Worm (Caenorhabditis elegans): ENCODE measurements around the gene hgap-2.

hgap-2 gene

ce11 chrII:8639553-8639952 lies 45.2 kb downstream of the hgap-2 start:
- TF ChIP-seq ceh-48 (tag; optimal IDR thresholded peaks at IDR 0.05) (no peak), dve-1 (tag; optimal IDR thresholded peaks at IDR 0.05) (no peak), sox-2 (GFP tag; IDR thresholded peaks at IDR 0.05) (no peak), eyg-1 (tag; optimal IDR thresholded peaks at IDR 0.05) (no peak), ets-4 (tag; optimal IDR thresholded peaks at IDR 0.05) (no peak), pha-2 (tag; optimal IDR thresholded peaks at IDR 0.05) (no peak), che-1 (tag; optimal IDR thresholded peaks at IDR 0.05) (no peak), tbx-2 (tag; optimal IDR thresholded peaks at IDR 0.05) (no peak), C38D4.7 (GFP tag; optimal IDR thresholded peaks at IDR 0.05) (no peak), ceh-22 (tag; optimal IDR thresholded peaks at IDR 0.05) (no peak), pha-4 (tag; optimal IDR thresholded peaks at IDR 0.05) (no peak), F13H6.1 (tag; optimal IDR thresholded peaks at IDR 0.05) (no peak), ceh-34 (tag; optimal IDR thresholded peaks at IDR 0.05) (no peak)

- no peak for TF ChIP-seq ztf-16 (tag; optimal IDR thresholded peaks at IDR 0.05)
Observed at ce11 chrII:8637615-8638014, 47.1 kb downstream of the hgap-2 start, which contains the start of gene vab-9. Gene vab-9 (minus strand): TSS chrII:8637715.

- TF ChIP-seq ceh-45 (GFP tag; IDR thresholded peaks at IDR 0.05) (no peak), C38D4.7 (GFP tag; optimal IDR thresholded peaks at IDR 0.05) (no peak), ttx-3 (tag; optimal IDR thresholded peaks at IDR 0.05) (no peak), ahr-1 (tag; optimal IDR thresholded peaks at IDR 0.05) (no peak), ceh-24 (tag; optimal IDR thresholded peaks at IDR 0.05) (no peak), pros-1 (tag; optimal IDR thresholded peaks at IDR 0.05) (no peak), ztf-16 (tag; optimal IDR thresholded peaks at IDR 0.05) (no peak), dmd-4 (tag; optimal IDR thresholded peaks at IDR 0.05; ENCODE audit: borderline replicate concordance) (no peak)
Observed at ce11 chrII:8634386-8634785, 50.3 kb downstream of the hgap-2 start, which contains the start of gene cutl-12. Gene cutl-12 (minus strand): TSS chrII:8634486.

- TF ChIP-seq ceh-19 (GFP tag; optimal IDR thresholded peaks at IDR 0.05) = no peak
- no peak for TF ChIP-seq pat-9 (tag; optimal IDR thresholded peaks at IDR 0.05)
- no peak for TF ChIP-seq ceh-24 (tag; optimal IDR thresholded peaks at IDR 0.05)
- no peak for TF ChIP-seq pax-1 (tag; optimal IDR thresholded peaks at IDR 0.05)
- TF ChIP-seq hlh-8 (tag; optimal IDR thresholded peaks at IDR 0.05) = no peak
- TF ChIP-seq ceh-14 (tag; optimal IDR thresholded peaks at IDR 0.05) = no peak
- TF ChIP-seq pha-2 (tag; optimal IDR thresholded peaks at IDR 0.05) = no peak
- no peak for TF ChIP-seq tbx-7 (tag; optimal IDR thresholded peaks at IDR 0.05)
- no peak for TF ChIP-seq dmd-4 (tag; optimal IDR thresholded peaks at IDR 0.05; ENCODE audit: borderline replicate concordance)
- TF ChIP-seq ahr-1 (tag; optimal IDR thresholded peaks at IDR 0.05) = no peak
- no peak for TF ChIP-seq dve-1 (tag; optimal IDR thresholded peaks at IDR 0.05)
- no peak for TF ChIP-seq hlh-15 (tag; optimal IDR thresholded peaks at IDR 0.05)
- TF ChIP-seq hlh-30 (tag; optimal IDR thresholded peaks at IDR 0.05; ENCODE audit: insufficient read depth) = no peak
Observed at ce11 chrII:8631766-8632165, 53.0 kb downstream of the hgap-2 start.

- no peak for TF ChIP-seq ceh-30 (tag; optimal IDR thresholded peaks at IDR 0.05)
- TF ChIP-seq ceh-14 (tag; optimal IDR thresholded peaks at IDR 0.05) = no peak
- no peak for TF ChIP-seq unc-3 (GFP tag; conservative IDR thresholded peaks at IDR 0.05)
- TF ChIP-seq unc-3 (tag; optimal IDR thresholded peaks at IDR 0.05) = no peak
- no peak for TF ChIP-seq hlh-30 (tag; optimal IDR thresholded peaks at IDR 0.05; ENCODE audit: insufficient read depth)
- no peak for TF ChIP-seq unc-55 (GFP tag; optimal IDR thresholded peaks at IDR 0.05)
- TF ChIP-seq ceh-45 (GFP tag; IDR thresholded peaks at IDR 0.05) = no peak
- no peak for TF ChIP-seq elt-2 (tag; optimal IDR thresholded peaks at IDR 0.05)
- no peak for TF ChIP-seq pat-9 (tag; optimal IDR thresholded peaks at IDR 0.05)
- TF ChIP-seq dmd-4 (tag; optimal IDR thresholded peaks at IDR 0.05; ENCODE audit: borderline replicate concordance) = no peak
- no peak for TF ChIP-seq ahr-1 (tag; optimal IDR thresholded peaks at IDR 0.05)
- TF ChIP-seq syd-9 (tag; optimal IDR thresholded peaks at IDR 0.05) = no peak
- no peak for TF ChIP-seq eyg-1 (tag; optimal IDR thresholded peaks at IDR 0.05)
- TF ChIP-seq gmeb-2 (tag; optimal IDR thresholded peaks at IDR 0.05) = no peak
- TF ChIP-seq madf-2 (tag; optimal IDR thresholded peaks at IDR 0.05) = no peak
- no peak for TF ChIP-seq ets-4 (tag; optimal IDR thresholded peaks at IDR 0.05)
- no peak for TF ChIP-seq rnt-1 (tag; optimal IDR thresholded peaks at IDR 0.05)
- no peak for TF ChIP-seq C38D4.7 (GFP tag; optimal IDR thresholded peaks at IDR 0.05)
- no peak for TF ChIP-seq dve-1 (tag; optimal IDR thresholded peaks at IDR 0.05)
- TF ChIP-seq pha-2 (tag; optimal IDR thresholded peaks at IDR 0.05) = no peak
Observed at ce11 chrII:8630088-8630487, 54.6 kb downstream of the hgap-2 start, which contains the start of gene T22C8.6. Gene T22C8.6 (minus strand): TSS chrII:8630281.

All from whole organism, late embryonic.